Worm (Caenorhabditis elegans) whole organism, L1 larva: ENCODE data around the gene R05A10.4.
A peak's percentile ranks its signal among the peaks of the same experiment; 100 is the strongest.

ENCODE experiments used
- C34B4.2 ChIP-seq: sonication (generic microtip); optimal IDR thresholded peaks from 2 replicates; lab custom pipeline; 2017; ENCODE audit warnings: mild to moderate bottlenecking, missing genetic modification characterization, missing compliant biosample characterization
- ama-1 ChIP-seq: fragments of 150-350 bp; optimal IDR thresholded peaks from 2 replicates; lab custom pipeline; 2014
- ces-1 ChIP-seq: fragments of 150-350 bp; optimal IDR thresholded peaks from 2 replicates; lab custom pipeline; 2014; ENCODE audit warnings: missing biosample characterization, missing genetic modification reagents, missing genetic modification characterization
- efl-1 ChIP-seq, 4 experiments: fragments of 150-350 bp; optimal IDR thresholded peaks in 3 of 4; peaks in 1 of 4; 1 replicate in 1 of 4; 2 replicates in 3 of 4; lab custom pipeline; 2014; ENCODE audit warnings: missing biosample characterization in 2 of 4, missing genetic modification characterization in 2 of 4, missing genetic modification reagents in 2 of 4
- efl-3 ChIP-seq: fragments of 200-800 bp; sonication (Bioruptor generic); optimal IDR thresholded peaks from 2 replicates; lab custom pipeline; 2018; ENCODE audit warnings: mild to moderate bottlenecking, missing genetic modification characterization, missing compliant biosample characterization
- egl-13 ChIP-seq: sonication (generic microtip); optimal IDR thresholded peaks from 2 replicates; lab custom pipeline; 2016; ENCODE audit warnings: missing genotype, missing genetic modification reagents, missing genetic modification characterization, missing compliant biosample characterization
- egl-27 ChIP-seq, 2 experiments: fragments of 150-350 bp in 1 of 2; sonication (generic microtip); optimal IDR thresholded peaks; 3 replicates each; lab custom pipeline; 2017 to 2018; ENCODE audit warnings: missing biosample characterization in 2 of 2, missing genetic modification characterization in 2 of 2, missing genetic modification reagents in 2 of 2
- elt-2 ChIP-seq: sonication (generic microtip); optimal IDR thresholded peaks from 2 replicates; lab custom pipeline; 2016; ENCODE audit warnings: missing genetic modification characterization, mild to moderate bottlenecking, inconsistent platforms, missing compliant biosample characterization, missing genetic modification reagents
- grh-1 ChIP-seq: fragments of 200-800 bp; sonication (Bioruptor generic); IDR thresholded peaks from 2 replicates; pipeline ENCODE4 v1.3.6; 2022; ENCODE audit warnings: missing genetic modification reagents, missing genetic modification characterization, missing compliant biosample characterization
- hlh-17 ChIP-seq: fragments of 200-800 bp; sonication (Bioruptor generic); optimal IDR thresholded peaks from 2 replicates; lab custom pipeline; 2018; ENCODE audit warnings: missing genetic modification characterization, mild to moderate bottlenecking, missing compliant biosample characterization, moderate library complexity, borderline replicate concordance
- hlh-4 ChIP-seq: sonication (generic microtip); optimal IDR thresholded peaks from 2 replicates; lab custom pipeline; 2016; ENCODE audit warnings: mild to moderate bottlenecking, missing genetic modification characterization, missing compliant biosample characterization
- jun-1 ChIP-seq: fragments of 150-350 bp; optimal IDR thresholded peaks from 2 replicates; lab custom pipeline; 2014; ENCODE audit warnings: missing biosample characterization, missing genetic modification reagents, missing genetic modification characterization
- lin-13 ChIP-seq: fragments of 150-350 bp; optimal IDR thresholded peaks from 2 replicates; lab custom pipeline; 2014; ENCODE audit warnings: missing biosample characterization, missing genetic modification reagents, missing genetic modification characterization
- lin-39 ChIP-seq: fragments of 150-350 bp; optimal IDR thresholded peaks from 2 replicates; lab custom pipeline; 2014; ENCODE audit warnings: missing biosample characterization, missing genetic modification reagents, missing genetic modification characterization
- lsy-2 ChIP-seq, 2 experiments: fragments of 150-350 bp; optimal IDR thresholded peaks; 2 replicates each; lab custom pipeline; 2014; ENCODE audit warnings: missing biosample characterization in 2 of 2, missing genetic modification characterization in 2 of 2
- mab-9 ChIP-seq: fragments of 200-800 bp; sonication (Bioruptor generic); IDR thresholded peaks from 2 replicates; pipeline ENCODE4 v1.3.6; 2022; ENCODE audit warnings: missing genetic modification reagents, missing genetic modification characterization, missing compliant biosample characterization
- mdl-1 ChIP-seq, 2 experiments: fragments of 150-350 bp; optimal IDR thresholded peaks; 2 replicates each; lab custom pipeline; 2014 to 2017; ENCODE audit warnings: missing biosample characterization in 2 of 2, missing genetic modification characterization in 2 of 2, inconsistent platforms in 1 of 2
- mef-2 ChIP-seq: fragments of 150-350 bp; optimal IDR thresholded peaks from 2 replicates; lab custom pipeline; 2014; ENCODE audit warnings: missing biosample characterization, missing genetic modification characterization
- nhr-19 ChIP-seq: fragments of 200-800 bp; sonication (Bioruptor generic); conservative IDR thresholded peaks from 2 replicates; pipeline ENCODE4 v1.3.6; 2022; ENCODE audit warnings: missing genetic modification characterization, missing compliant biosample characterization
- nhr-28 ChIP-seq: fragments of 150-350 bp; optimal IDR thresholded peaks from 2 replicates; lab custom pipeline; 2014; ENCODE audit warnings: missing biosample characterization, missing genetic modification characterization
- nhr-47 ChIP-seq: sonication (generic microtip); optimal IDR thresholded peaks from 2 replicates; lab custom pipeline; 2016; ENCODE audit warnings: mild to moderate bottlenecking, missing genetic modification characterization, moderate library complexity, missing compliant biosample characterization
- nhr-77 ChIP-seq: fragments of 150-350 bp; optimal IDR thresholded peaks from 2 replicates; lab custom pipeline; 2014; ENCODE audit warnings: missing biosample characterization, missing genetic modification characterization
- nhr-84 ChIP-seq: sonication (generic microtip); optimal IDR thresholded peaks from 2 replicates; lab custom pipeline; 2017; ENCODE audit warnings: missing biosample characterization, missing genetic modification characterization
- nhr-85 ChIP-seq: sonication (generic microtip); peaks from one replicate; lab custom pipeline; 2016; ENCODE audit warnings: missing genetic modification characterization, inconsistent platforms, missing compliant biosample characterization
- pag-3 ChIP-seq: sonication (generic microtip); optimal IDR thresholded peaks from 2 replicates; lab custom pipeline; 2017; ENCODE audit warnings: missing genetic modification characterization, mild to moderate bottlenecking, missing compliant biosample characterization, antibody characterized with exemption, borderline replicate concordance; ENCODE audit not compliant: insufficient read depth
- pqm-1 ChIP-seq: sonication (generic microtip); optimal IDR thresholded peaks from 3 replicates; lab custom pipeline; 2017; ENCODE audit warnings: missing biosample characterization, missing genetic modification characterization
- sox-4 ChIP-seq: sonication (generic microtip); optimal IDR thresholded peaks from 2 replicates; lab custom pipeline; 2016; ENCODE audit warnings: missing genetic modification characterization, missing compliant biosample characterization
- tbx-2 ChIP-seq: sonication (generic microtip); optimal IDR thresholded peaks from 2 replicates; lab custom pipeline; 2016; ENCODE audit warnings: missing genetic modification characterization, missing compliant biosample characterization
- unc-98 ChIP-seq: fragments of 200-800 bp; sonication (Bioruptor generic); IDR thresholded peaks from 2 replicates; pipeline ENCODE4 v1.3.6; 2022; ENCODE audit warnings: missing genetic modification characterization, missing compliant biosample characterization
- zip-4 ChIP-seq: fragments of 200-800 bp; sonication (Bioruptor generic); optimal IDR thresholded peaks from 2 replicates; lab custom pipeline; 2018; ENCODE audit warnings: mild to moderate bottlenecking, missing genetic modification characterization, moderate library complexity, missing compliant biosample characterization
- ztf-4 ChIP-seq: fragments of 150-350 bp; optimal IDR thresholded peaks from 2 replicates; lab custom pipeline; 2014; ENCODE audit warnings: missing biosample characterization, missing genetic modification characterization

R05A10.4 gene

DNA sequence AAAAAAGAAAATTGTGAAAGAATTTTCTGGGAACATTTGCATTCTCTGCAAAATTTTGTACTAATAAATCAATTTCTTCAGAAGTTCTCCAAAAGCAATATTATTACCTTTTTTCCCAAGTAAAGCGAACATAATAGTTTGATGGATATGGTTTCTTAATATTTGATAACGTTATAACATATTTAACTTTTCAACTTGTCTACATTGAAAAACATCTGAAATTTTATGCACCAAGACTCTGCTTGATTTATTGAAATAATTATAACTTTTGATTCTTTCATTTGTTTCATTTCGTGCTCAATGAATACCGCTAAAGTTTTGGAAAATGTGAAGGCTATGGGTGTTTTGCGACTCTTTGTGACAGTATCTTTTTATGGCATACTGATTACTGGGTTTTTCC, 35.2 kb upstream of the R05A10.4 start, which contains the start of gene srz-31:
Gene srz-31, plus strand, starts transcription at position 301 of the 400 bp plus-strand sequence.
- no peak for TF ChIP-seq nhr-77 (tag; lab: Kevin White, UChicago)
- no peak for TF ChIP-seq sox-4 (tag; lab: Kevin White, UChicago)
- TF ChIP-seq lin-13 (GFP tag; lab: Kevin White, UChicago): no peak
- TF ChIP-seq C34B4.2 (tag; lab: Kevin White, UChicago): no peak
- no peak for TF ChIP-seq lin-39 (tag; lab: Kevin White, UChicago)
- no peak for TF ChIP-seq nhr-19 (GFP tag; lab: Robert Waterston, UW)
- TF ChIP-seq mef-2: no peak
- no peak for TF ChIP-seq hlh-4 (tag; lab: Kevin White, UChicago)
- no peak for TF ChIP-seq nhr-47 (tag; lab: Kevin White, UChicago)
- TF ChIP-seq pag-3: no peak
- TF ChIP-seq efl-1 (optimal IDR thresholded peaks at IDR 0.05; lab: Kevin White, UChicago): no peak
- no peak for TF ChIP-seq efl-1 (GFP tag; optimal IDR thresholded peaks at IDR 0.05 in 1 of 2; lab: Kevin White, UChicago)
- no peak for TF ChIP-seq nhr-28

DNA sequence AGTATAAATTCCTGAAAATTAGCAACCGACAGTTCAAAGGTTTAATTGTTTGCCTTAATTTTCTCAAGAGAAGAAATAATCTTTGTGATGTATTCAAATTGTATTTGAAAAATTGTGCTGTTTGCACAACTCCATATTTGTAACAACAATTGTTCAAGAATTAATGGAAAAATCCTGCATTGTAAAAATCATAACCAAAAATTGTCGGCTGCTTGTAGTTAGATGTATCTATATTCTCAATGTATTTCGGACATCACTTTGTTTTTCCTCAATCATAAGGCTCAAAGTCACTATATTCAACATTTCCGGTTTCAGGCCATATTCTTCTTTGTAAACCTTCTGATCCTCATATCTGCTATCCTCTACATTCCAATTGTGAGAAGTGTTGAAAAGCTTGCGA, 29.2 kb upstream of the R05A10.4 start:
- TF ChIP-seq efl-1 (optimal IDR thresholded peaks at IDR 0.05; lab: Kevin White, UChicago) (no peak), efl-1 (GFP tag; optimal IDR thresholded peaks at IDR 0.05 in 1 of 2; lab: Kevin White, UChicago) (peak in 1 of 2 experiments; percentile 17), lsy-2 (tag; optimal IDR thresholded peaks at IDR 0.05; lab: Kevin White, UChicago) (no peak)

DNA sequence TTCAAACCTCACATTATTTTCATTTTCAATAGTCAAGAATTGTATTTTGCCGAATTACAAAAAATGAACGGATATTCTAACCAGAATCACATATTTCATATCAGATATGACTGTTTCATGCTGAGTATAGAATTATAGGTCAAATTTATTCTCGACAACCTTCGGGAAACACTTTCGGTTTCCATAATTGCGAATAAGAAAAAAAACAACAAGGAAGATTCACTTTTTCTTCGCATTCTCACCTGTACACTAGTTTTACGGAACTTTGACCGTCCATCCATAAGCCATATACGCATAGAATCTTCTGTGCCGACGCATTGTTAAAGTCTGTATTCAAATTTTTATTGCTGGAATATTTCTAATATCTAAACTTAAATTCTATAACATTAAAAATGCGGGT, 26.7 kb upstream of the R05A10.4 start, which contains the start of gene oac-37:
Gene oac-37, plus strand, starts transcription at position 301 of the 400 bp plus-strand sequence.
- TF ChIP-seq nhr-85: no peak
- TF ChIP-seq ces-1 (GFP tag; lab: Kevin White, UChicago): no peak
- no peak for TF ChIP-seq hlh-17
- TF ChIP-seq jun-1: no peak
- no peak for TF ChIP-seq egl-13 (tag; lab: Kevin White, UChicago)

DNA sequence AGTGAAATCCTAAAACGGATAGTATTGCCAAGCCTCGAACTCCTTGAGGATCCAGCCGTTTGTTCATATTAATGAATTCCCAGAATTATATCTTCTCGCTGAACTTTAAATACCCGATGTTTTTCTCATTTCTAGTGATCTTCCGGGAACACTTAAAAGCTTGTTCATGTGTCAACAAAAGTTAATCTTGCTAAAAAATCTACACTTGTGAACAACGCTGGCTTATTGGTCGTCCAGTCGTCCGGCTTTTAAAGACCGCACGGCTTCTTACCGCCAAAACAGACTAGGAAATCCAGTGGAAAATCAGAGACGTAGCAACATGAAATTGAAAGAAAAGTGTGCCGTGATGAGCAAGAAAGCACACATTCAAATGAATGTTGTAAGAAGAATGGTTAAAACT, 19.0 kb upstream of the R05A10.4 start, which contains the start of gene oac-38:
Gene oac-38, minus strand, starts transcription at position 101 of the 400 bp plus-strand sequence.
- no peak for TF ChIP-seq zip-4 (GFP tag; lab: Kevin White, UChicago)
- no peak for TF ChIP-seq egl-27 (tag; optimal IDR thresholded peaks at IDR 0.05; lab: Kevin White, UChicago)
- no peak for TF ChIP-seq efl-1 (optimal IDR thresholded peaks at IDR 0.05; lab: Kevin White, UChicago)
- peak in 1 of 2 experiments; percentile 16 for TF ChIP-seq efl-1 (GFP tag; optimal IDR thresholded peaks at IDR 0.05 in 1 of 2; lab: Kevin White, UChicago)

DNA sequence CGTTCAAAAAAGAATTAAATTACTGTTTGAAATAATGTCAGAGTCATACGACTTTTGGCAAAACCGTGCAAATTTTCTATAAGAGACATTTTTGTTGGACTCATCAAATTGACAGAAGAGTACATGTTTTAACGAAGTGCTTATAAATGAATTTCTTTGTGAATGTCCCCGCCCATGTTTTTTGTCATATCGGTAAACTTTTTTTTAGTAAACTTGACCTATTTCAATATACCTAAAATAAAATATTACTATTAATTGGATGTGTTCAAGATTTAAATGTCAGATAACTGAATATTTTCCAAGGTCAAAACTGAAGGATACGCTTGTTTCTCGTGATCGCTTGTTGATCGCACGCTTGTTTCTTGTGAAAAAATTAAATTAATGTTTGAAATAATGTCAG, 14.2 kb upstream of the R05A10.4 start, which contains the start of gene R05A10.8:
Gene R05A10.8, minus strand, starts transcription at position 101 of the 400 bp plus-strand sequence.
- TF ChIP-seq tbx-2 (no peak), grh-1 (GFP tag; lab: Robert Waterston, UW) (no peak), hlh-4 (tag; lab: Kevin White, UChicago) (no peak), ces-1 (GFP tag; lab: Kevin White, UChicago) (no peak), pqm-1 (tag; lab: Kevin White, UChicago) (no peak), nhr-84 (tag; lab: Kevin White, UChicago) (no peak), elt-2 (tag; lab: Kevin White, UChicago) (no peak), ama-1 (lab: Kevin White, UChicago) (no peak), C34B4.2 (tag; lab: Kevin White, UChicago) (no peak), efl-3 (GFP tag; lab: Kevin White, UChicago) (no peak), unc-98 (GFP tag; lab: Robert Waterston, UW) (no peak), mdl-1 (tag; optimal IDR thresholded peaks at IDR 0.05; lab: Kevin White, UChicago) (no peak), mab-9 (GFP tag; lab: Robert Waterston, UW) (no peak), ztf-4 (tag; lab: Kevin White, UChicago) (no peak), egl-13 (tag; lab: Kevin White, UChicago) (no peak)
